Fruit fly (Drosophila melanogaster): ENCODE measurements around the gene HBS1.

DNA sequence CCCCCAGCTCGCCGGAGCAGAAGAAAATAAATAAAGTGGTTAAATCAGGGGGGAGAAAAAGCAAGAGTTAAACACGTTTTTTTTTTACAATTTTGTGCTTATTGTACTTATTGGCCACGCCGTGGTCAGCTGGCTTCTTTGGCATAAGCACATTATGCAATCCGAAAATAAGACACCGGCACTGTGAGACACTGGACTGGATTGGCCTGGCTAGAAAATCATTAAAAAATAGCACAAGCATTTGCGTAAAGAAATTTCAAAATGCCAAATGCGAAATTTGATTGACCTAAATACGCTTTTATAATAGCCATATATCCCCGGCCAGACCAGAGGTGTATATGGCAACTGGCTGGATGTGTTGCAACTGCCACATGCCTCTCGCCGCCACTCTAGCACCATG is 39.4 kb upstream of the HBS1 start:
- TF ChIP-seq Smox (GFP tag; optimal IDR thresholded peaks at IDR 0.05) (no peak), CG6854 (GFP tag; optimal IDR thresholded peaks at IDR 0.05) (no peak), OdsH (GFP tag; optimal IDR thresholded peaks at IDR 0.05) (no peak), acj6 (GFP tag; optimal IDR thresholded peaks at IDR 0.05) (no peak), Met (GFP tag; optimal IDR thresholded peaks at IDR 0.05) (no peak), Sox15 (GFP tag; optimal IDR thresholded peaks at IDR 0.05) (no peak), pdm3 (GFP tag; optimal IDR thresholded peaks at IDR 0.05) (no peak), fkh (GFP tag; optimal IDR thresholded peaks at IDR 0.05) (no peak), Eip93F (GFP tag; optimal IDR thresholded peaks at IDR 0.05) (no peak)

All from whole organism, prepupa.